Worm (Caenorhabditis elegans): Measurements from ENCODE around the gene C08F1.8.
A peak's percentile ranks its signal among the peaks of the same experiment; 100 is the strongest.
"Not testable (repeated sequence)": the region's sequence is repeated elsewhere in the genome, so short reads cannot be mapped to it uniquely, and the experiment has no call there.

Gene C08F1.8

ce11 chrII:1782474-1782873 is 25.6 kb downstream of the C08F1.8 start, which contains the start of gene math-4:
Gene math-4 (minus strand): TSS chrII:1782574.
- TF ChIP-seq ceh-100 (GFP tag; IDR thresholded peaks at IDR 0.05): no peak

- TF ChIP-seq ztf-26 (tag; optimal IDR thresholded peaks at IDR 0.05); bed-1 (GFP tag; IDR thresholded peaks at IDR 0.05); madf-6 (GFP tag; IDR thresholded peaks at IDR 0.05): not testable (repeated sequence)
These were observed 32.9 kb downstream of the C08F1.8 start, which contains the start of gene F36H5.14 for ce11 chrII:1775234-1775633. Gene F36H5.14 (plus strand): TSS chrII:1775534.

ce11 chrII:1771785-1772184 is 36.3 kb downstream of the C08F1.8 start, which contains the start of gene math-3:
Gene math-3 (plus strand): TSS chrII:1772085.
- TF ChIP-seq lsl-1 (GFP tag; optimal IDR thresholded peaks at IDR 0.05) (no peak), ekl-4 (GFP tag; IDR thresholded peaks at IDR 0.05) (no peak), nhr-90 (tag; optimal IDR thresholded peaks at IDR 0.05) (no peak), cebp-2 (GFP tag; IDR thresholded peaks at IDR 0.05) (no peak), hlh-26 (GFP tag; conservative IDR thresholded peaks at IDR 0.05) (no peak), mcd-1 (GFP tag; IDR thresholded peaks at IDR 0.05) (no peak), C17E4.6 (GFP tag; IDR thresholded peaks at IDR 0.05) (no peak)

- not testable (repeated sequence) for TF ChIP-seq nhr-80 (tag; optimal IDR thresholded peaks at IDR 0.05); lin-35 (GFP tag; optimal IDR thresholded peaks at IDR 0.05); ceh-58 (GFP tag; IDR thresholded peaks at IDR 0.05)
These were observed 36.8 kb downstream of the C08F1.8 start, which contains the start of gene math-26 for ce11 chrII:1771347-1771746. Gene math-26 (plus strand): TSS chrII:1771647.

ce11 chrII:1767458-1767857 is 40.7 kb downstream of the C08F1.8 start:
- peak; percentile 36 for TF ChIP-seq nhr-80 (tag; optimal IDR thresholded peaks at IDR 0.05)
- TF ChIP-seq dox-1 (GFP tag; IDR thresholded peaks at IDR 0.05): 0 out of 2 replicates have a peak, but pooled peaks have one; percentile 14

- TF ChIP-seq lin-35 (GFP tag; optimal IDR thresholded peaks at IDR 0.05) (no peak), nhr-90 (tag; optimal IDR thresholded peaks at IDR 0.05) (no peak), F57A8.1 (GFP tag; optimal IDR thresholded peaks at IDR 0.05) (no peak), lin-40 (tag; optimal IDR thresholded peaks at IDR 0.05) (no peak), F37B4.10 (GFP tag; IDR thresholded peaks at IDR 0.05) (no peak), ZK185.1 (tag; optimal IDR thresholded peaks at IDR 0.05; ENCODE audit: poor library complexity, severe bottlenecking) (no peak), fkh-3 (tag; optimal IDR thresholded peaks at IDR 0.05) (no peak), zfh-2 (GFP tag; conservative IDR thresholded peaks at IDR 0.05) (no peak), B0336.3 (GFP tag; IDR thresholded peaks at IDR 0.05) (no peak), ceh-58 (GFP tag; IDR thresholded peaks at IDR 0.05) (no peak), F49E8.2 (tag; optimal IDR thresholded peaks at IDR 0.05; ENCODE audit: insufficient read depth) (no peak), ceh-40 (GFP tag; IDR thresholded peaks at IDR 0.05) (no peak), lsl-1 (GFP tag; optimal IDR thresholded peaks at IDR 0.05) (no peak), bed-2 (GFP tag; IDR thresholded peaks at IDR 0.05) (no peak), F22D6.2 (tag; optimal IDR thresholded peaks at IDR 0.05) (no peak), athp-1 (tag; optimal IDR thresholded peaks at IDR 0.05) (no peak), Y53G8AR.9 (GFP tag; conservative IDR thresholded peaks at IDR 0.05) (no peak), sdz-38 (tag; optimal IDR thresholded peaks at IDR 0.05) (no peak), ceh-100 (GFP tag; IDR thresholded peaks at IDR 0.05) (no peak), C17E4.6 (GFP tag; IDR thresholded peaks at IDR 0.05) (no peak)
These were observed 41.4 kb downstream of the C08F1.8 start for ce11 chrII:1766715-1767114.
